Worm (Caenorhabditis elegans) whole organism, late embryonic: ENCODE measurements around the gene C05C12.5.

ENCODE experiments used
- C08G9.2 ChIP-seq: sonication (generic microtip); optimal IDR thresholded peaks from 2 replicates; lab custom pipeline; 2016; ENCODE audit warnings: mild to moderate bottlenecking, missing genetic modification characterization, moderate library complexity, missing compliant biosample characterization
- F13H6.1 ChIP-seq: sonication (generic microtip); optimal IDR thresholded peaks from 2 replicates; lab custom pipeline; 2016; ENCODE audit warnings: missing genetic modification characterization, missing compliant biosample characterization
- K09A11.1 ChIP-seq: sonication (generic microtip); optimal IDR thresholded peaks from 2 replicates; lab custom pipeline; 2017; ENCODE audit warnings: antibody characterized with exemption, mild to moderate bottlenecking, missing genetic modification characterization, missing compliant biosample characterization; ENCODE audit not compliant: insufficient read depth
- ceh-45 ChIP-seq: fragments of 200-800 bp; sonication (Bioruptor generic); IDR thresholded peaks from 2 replicates; pipeline ENCODE4 v1.3.6; 2022; ENCODE audit warnings: missing genetic modification reagents, missing genetic modification characterization, missing compliant biosample characterization
- ceh-9 ChIP-seq: sonication (generic microtip); optimal IDR thresholded peaks from 2 replicates; lab custom pipeline; 2016; ENCODE audit warnings: mild to moderate bottlenecking, missing genetic modification characterization, inconsistent platforms, missing compliant biosample characterization
- ets-4 ChIP-seq: sonication (generic microtip); optimal IDR thresholded peaks from 2 replicates; lab custom pipeline; 2016; ENCODE audit warnings: missing genetic modification characterization, missing compliant biosample characterization
- hlh-15 ChIP-seq: sonication (generic microtip); optimal IDR thresholded peaks from 2 replicates; lab custom pipeline; 2016; ENCODE audit warnings: missing genetic modification characterization, missing compliant biosample characterization
- pha-4 ChIP-seq: fragments of 150-350 bp; optimal IDR thresholded peaks from 2 replicates; lab custom pipeline; 2018; ENCODE audit warnings: missing biosample characterization, missing genetic modification reagents, missing genetic modification characterization
- zip-5 ChIP-seq: sonication (generic microtip); optimal IDR thresholded peaks from 2 replicates; lab custom pipeline; 2016; ENCODE audit warnings: missing genetic modification characterization, missing compliant biosample characterization

ce11 chrIV:11298154-11299086 is 37.4 kb upstream of the C05C12.5 start, which contains the start of the genes B0035.15 and dnj-1:
- TF ChIP-seq K09A11.1 (tag; lab: Kevin White, UChicago): no peak
- TF ChIP-seq F13H6.1: no peak
- TF ChIP-seq ets-4: no peak
- no peak for TF ChIP-seq ceh-45 (GFP tag; lab: Robert Waterston, UW)
- no peak for TF ChIP-seq pha-4 (tag; lab: Kevin White, UChicago)
- TF ChIP-seq hlh-15 (tag; lab: Kevin White, UChicago): no peak
- TF ChIP-seq C08G9.2: no peak
- TF ChIP-seq zip-5 (tag; lab: Kevin White, UChicago): no peak
- no peak for TF ChIP-seq ceh-9 (tag; lab: Kevin White, UChicago)
